Worm (Caenorhabditis elegans) whole organism, L4 larva: ENCODE results near the gene nop-1.

Source experiments
- F10B5.3 ChIP-seq: sonication (generic microtip); optimal IDR thresholded peaks from 2 replicates; lab custom pipeline; 2016; ENCODE audit warnings: mild to moderate bottlenecking, missing genetic modification characterization, missing compliant biosample characterization
- F44E2.7 ChIP-seq: fragments of 200-800 bp; sonication (Bioruptor generic); IDR thresholded peaks from 2 replicates; pipeline ENCODE4 v2.1.2; 2022; ENCODE audit warnings: missing genetic modification characterization, missing compliant biosample characterization
- ceh-20 ChIP-seq: fragments of 200-800 bp; sonication (Bioruptor generic); IDR thresholded peaks from 2 replicates; pipeline ENCODE4 v1.3.6; 2022; ENCODE audit warnings: missing genetic modification reagents, missing genetic modification characterization, missing compliant biosample characterization
- ceh-28 ChIP-seq: fragments of 150-350 bp; optimal IDR thresholded peaks from 2 replicates; lab custom pipeline; 2014; ENCODE audit warnings: missing biosample characterization, missing genetic modification reagents, missing genetic modification characterization
- ceh-44 ChIP-seq: fragments of 200-800 bp; sonication (Bioruptor generic); IDR thresholded peaks from 2 replicates; pipeline ENCODE4 v1.3.6; 2022; ENCODE audit warnings: missing genetic modification reagents, missing genetic modification characterization, missing compliant biosample characterization
- ceh-62 ChIP-seq: sonication (generic microtip); optimal IDR thresholded peaks from 2 replicates; lab custom pipeline; 2017; ENCODE audit warnings: missing biosample characterization, missing genetic modification characterization
- daf-16 ChIP-seq, 3 experiments: sonication (generic microtip); optimal IDR thresholded peaks; 2 replicates each; lab custom pipeline; 2016 to 2017; ENCODE audit warnings: missing genetic modification characterization in 3 of 3, missing genetic modification reagents in 3 of 3, mild to moderate bottlenecking in 2 of 3, missing compliant biosample characterization in 2 of 3, missing biosample characterization in 1 of 3, moderate library complexity in 1 of 3
- daf-8 ChIP-seq: fragments of 200-800 bp; sonication (Bioruptor generic); IDR thresholded peaks from 2 replicates; pipeline ENCODE4 v1.3.6; 2022; ENCODE audit warnings: missing genetic modification characterization, missing compliant biosample characterization
- dmd-6 ChIP-seq: fragments of 200-800 bp; sonication (Bioruptor generic); IDR thresholded peaks from 2 replicates; pipeline ENCODE4 v1.3.6; 2022; ENCODE audit warnings: missing genetic modification reagents, missing genetic modification characterization, missing compliant biosample characterization
- dpl-1 ChIP-seq: fragments of 150-350 bp; optimal IDR thresholded peaks from 2 replicates; lab custom pipeline; 2014; ENCODE audit warnings: missing biosample characterization, missing genetic modification reagents, missing genetic modification characterization
- duxl-1 ChIP-seq: sonication (generic microtip); optimal IDR thresholded peaks from 2 replicates; lab custom pipeline; 2016; ENCODE audit warnings: mild to moderate bottlenecking, missing genetic modification characterization, moderate library complexity, missing compliant biosample characterization; ENCODE audit not compliant: poor library complexity
- dve-1 ChIP-seq: sonication (generic microtip); optimal IDR thresholded peaks from 2 replicates; lab custom pipeline; 2017; ENCODE audit warnings: antibody characterized with exemption, mild to moderate bottlenecking, missing genetic modification characterization, missing compliant biosample characterization; ENCODE audit not compliant: insufficient read depth
- egl-27 ChIP-seq: sonication (generic microtip); optimal IDR thresholded peaks from 3 replicates; lab custom pipeline; 2017; ENCODE audit warnings: missing biosample characterization, missing genetic modification reagents, missing genetic modification characterization
- fkh-10 ChIP-seq: fragments of 150-350 bp; optimal IDR thresholded peaks from 2 replicates; lab custom pipeline; 2014; ENCODE audit warnings: missing biosample characterization, missing genetic modification reagents, missing genetic modification characterization
- hlh-11 ChIP-seq: fragments of 200-800 bp; sonication (Bioruptor generic); optimal IDR thresholded peaks from 2 replicates; lab custom pipeline; 2018; ENCODE audit warnings: mild to moderate bottlenecking, missing genetic modification characterization, missing compliant biosample characterization
- lim-7 ChIP-seq: fragments of 200-800 bp; sonication (Bioruptor generic); IDR thresholded peaks from 2 replicates; pipeline ENCODE4 v1.3.6; 2022; ENCODE audit warnings: missing genetic modification characterization, missing compliant biosample characterization
- lin-1 ChIP-seq: fragments of 200-800 bp; sonication (Bioruptor generic); IDR thresholded peaks from 2 replicates; pipeline ENCODE4 v1.3.6; 2022; ENCODE audit warnings: missing genetic modification reagents, missing genetic modification characterization, missing compliant biosample characterization
- lin-13 ChIP-seq: fragments of 150-350 bp; optimal IDR thresholded peaks from 2 replicates; lab custom pipeline; 2014; ENCODE audit warnings: missing biosample characterization, missing genetic modification reagents, missing genetic modification characterization
- lin-29 ChIP-seq: fragments of 200-800 bp; sonication (Bioruptor generic); IDR thresholded peaks from 2 replicates; pipeline ENCODE4 v1.3.6; 2022; ENCODE audit warnings: missing genetic modification reagents, missing genetic modification characterization, missing compliant biosample characterization
- lir-3 ChIP-seq: sonication (generic microtip); optimal IDR thresholded peaks from 2 replicates; lab custom pipeline; 2016; ENCODE audit warnings: mild to moderate bottlenecking, missing genetic modification characterization, missing compliant biosample characterization
- madf-5 ChIP-seq, 2 experiments: fragments of 200-800 bp; sonication (Bioruptor generic); IDR thresholded peaks; 2 replicates each; pipeline ENCODE4 v1.3.6; 2022; ENCODE audit warnings: missing compliant biosample characterization in 2 of 2, missing genetic modification characterization in 2 of 2
- mep-1 ChIP-seq: fragments of 150-350 bp; sonication (generic microtip); optimal IDR thresholded peaks from 3 replicates; lab custom pipeline; 2014; ENCODE audit warnings: missing biosample characterization, missing genetic modification characterization
- mes-2 ChIP-seq: sonication (generic microtip); optimal IDR thresholded peaks from 2 replicates; lab custom pipeline; 2016; ENCODE audit warnings: missing genotype, mild to moderate bottlenecking, missing genetic modification characterization, missing compliant biosample characterization; ENCODE audit not compliant: poor library complexity, severe bottlenecking
- mxl-2 ChIP-seq: fragments of 200-800 bp; sonication (Bioruptor generic); conservative IDR thresholded peaks from 2 replicates; pipeline ENCODE4 v1.3.6; 2022; ENCODE audit warnings: missing genetic modification reagents, missing genetic modification characterization, missing compliant biosample characterization
- mxl-3 ChIP-seq: fragments of 200-800 bp; sonication (Bioruptor generic); optimal IDR thresholded peaks from 2 replicates; lab custom pipeline; 2018; ENCODE audit warnings: mild to moderate bottlenecking, missing genetic modification characterization, missing compliant biosample characterization
- nhr-10 ChIP-seq: fragments of 150-350 bp; optimal IDR thresholded peaks from 2 replicates; lab custom pipeline; 2014; ENCODE audit warnings: missing biosample characterization, missing genetic modification characterization
- nhr-11 ChIP-seq: fragments of 150-350 bp; optimal IDR thresholded peaks from 2 replicates; lab custom pipeline; 2014; ENCODE audit warnings: missing biosample characterization, missing genetic modification characterization
- nhr-237 ChIP-seq: sonication (generic microtip); optimal IDR thresholded peaks from 2 replicates; lab custom pipeline; 2017; ENCODE audit warnings: missing biosample characterization, missing genetic modification characterization
- nhr-28 ChIP-seq: fragments of 150-350 bp; optimal IDR thresholded peaks from 2 replicates; lab custom pipeline; 2014; ENCODE audit warnings: missing biosample characterization, missing genetic modification characterization
- nhr-42 ChIP-seq: fragments of 200-800 bp; sonication (Bioruptor generic); IDR thresholded peaks from 2 replicates; pipeline ENCODE4 v1.3.6; 2022; ENCODE audit warnings: missing genetic modification characterization, missing compliant biosample characterization
- nhr-6 ChIP-seq: fragments of 150-350 bp; optimal IDR thresholded peaks from 2 replicates; lab custom pipeline; 2014; ENCODE audit warnings: missing biosample characterization, missing genetic modification characterization
- rbr-2 ChIP-seq: sonication (generic microtip); optimal IDR thresholded peaks from 2 replicates; lab custom pipeline; 2016; ENCODE audit warnings: missing genotype, missing genetic modification characterization, missing compliant biosample characterization
- skn-1 ChIP-seq: fragments of 150-350 bp; optimal IDR thresholded peaks from 2 replicates; lab custom pipeline; 2014; ENCODE audit warnings: missing biosample characterization, missing genetic modification characterization
- snpc-1.2 ChIP-seq: fragments of 200-800 bp; sonication (Bioruptor generic); IDR thresholded peaks from 2 replicates; pipeline ENCODE4 v1.3.6; 2022; ENCODE audit warnings: missing genetic modification reagents, missing genetic modification characterization, missing compliant biosample characterization
- snpc-4 ChIP-seq: fragments of 150-350 bp; optimal IDR thresholded peaks from 2 replicates; lab custom pipeline; 2014; ENCODE audit warnings: missing biosample characterization, missing genetic modification characterization
- unc-62 ChIP-seq, 3 experiments: fragments of 150-350 bp in 1 of 3; sonication (generic microtip); optimal IDR thresholded peaks in 2 of 3; peaks in 1 of 3; 1 replicate in 1 of 3; 2 replicates in 2 of 3; lab custom pipeline; 2014 to 2017; ENCODE audit warnings: missing biosample characterization in 3 of 3, missing genetic modification characterization in 3 of 3, missing genetic modification reagents in 3 of 3, missing genotype in 1 of 3
- zfp-3 ChIP-seq: fragments of 200-800 bp; sonication (Bioruptor generic); conservative IDR thresholded peaks from 2 replicates; pipeline ENCODE4 v1.3.6; 2022; ENCODE audit warnings: missing genetic modification reagents, missing genetic modification characterization, missing compliant biosample characterization
- ztf-7 ChIP-seq: fragments of 150-350 bp; optimal IDR thresholded peaks from 2 replicates; lab custom pipeline; 2014; ENCODE audit warnings: missing biosample characterization, missing genetic modification characterization

Gene nop-1

DNA sequence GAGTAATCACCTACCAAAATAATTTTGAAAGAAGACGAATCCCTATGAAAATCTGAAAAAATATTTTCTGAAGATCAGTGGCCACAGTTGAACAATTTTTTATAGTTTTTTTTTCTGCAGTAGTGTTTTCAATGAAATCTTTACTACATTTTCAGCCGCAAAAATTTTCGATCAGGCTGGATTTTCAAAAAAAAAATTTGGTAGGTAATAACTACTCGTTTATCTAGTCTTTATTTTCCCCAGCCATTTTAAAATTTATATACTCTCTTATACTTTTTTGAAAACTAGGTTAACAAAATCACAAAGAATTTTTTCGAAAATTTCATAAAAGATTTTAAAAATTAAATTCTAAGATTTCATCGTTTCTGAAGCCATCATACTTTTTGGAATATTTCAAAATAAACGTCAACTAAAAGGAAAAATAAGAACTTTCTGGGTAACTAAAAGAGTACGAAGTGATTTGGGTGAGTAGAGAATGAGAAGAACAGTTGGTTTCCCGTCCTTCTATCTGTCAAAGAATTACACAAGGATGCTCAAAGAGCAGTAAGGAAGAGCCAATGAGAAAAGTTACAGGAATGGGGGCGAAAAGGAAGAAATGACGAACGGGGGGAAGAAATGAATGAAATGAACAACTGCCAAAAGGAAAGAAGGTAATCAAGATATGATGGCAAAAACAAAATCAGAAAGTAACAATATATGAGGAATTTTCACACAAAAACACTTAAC, 16.6 kb downstream of the nop-1 start, which contains the start of gene mlp-1:
Gene mlp-1, minus strand, starts transcription at position 51 of the 726 bp plus-strand sequence.
- no peak for TF ChIP-seq snpc-1.2 (GFP tag; lab: Robert Waterston, UW)

DNA sequence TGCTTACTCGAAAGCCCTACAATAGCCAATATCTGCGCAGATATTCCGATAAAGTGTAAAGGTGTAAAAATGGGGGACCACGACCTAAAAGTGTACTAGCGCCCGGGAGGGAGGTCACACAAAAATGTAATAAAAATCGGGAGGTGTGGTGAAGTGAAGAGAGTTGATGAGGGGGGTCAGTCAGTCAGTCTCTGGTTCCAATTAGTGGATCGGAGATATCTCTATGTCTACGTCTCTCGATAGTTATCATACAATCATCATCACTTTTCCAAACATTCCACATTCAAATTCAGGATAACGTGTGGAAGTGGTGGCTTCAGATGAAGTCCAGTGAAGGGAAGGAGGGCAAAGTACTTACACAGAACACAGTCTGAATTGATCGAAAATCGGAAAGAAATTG, 17.5 kb downstream of the nop-1 start:
- TF ChIP-seq lim-7 (GFP tag; lab: Robert Waterston, UW), result no peak
- TF ChIP-seq lin-1, result no peak
- TF ChIP-seq ceh-28 (tag; lab: Kevin White, UChicago), result no peak
- no peak for TF ChIP-seq zfp-3

DNA sequence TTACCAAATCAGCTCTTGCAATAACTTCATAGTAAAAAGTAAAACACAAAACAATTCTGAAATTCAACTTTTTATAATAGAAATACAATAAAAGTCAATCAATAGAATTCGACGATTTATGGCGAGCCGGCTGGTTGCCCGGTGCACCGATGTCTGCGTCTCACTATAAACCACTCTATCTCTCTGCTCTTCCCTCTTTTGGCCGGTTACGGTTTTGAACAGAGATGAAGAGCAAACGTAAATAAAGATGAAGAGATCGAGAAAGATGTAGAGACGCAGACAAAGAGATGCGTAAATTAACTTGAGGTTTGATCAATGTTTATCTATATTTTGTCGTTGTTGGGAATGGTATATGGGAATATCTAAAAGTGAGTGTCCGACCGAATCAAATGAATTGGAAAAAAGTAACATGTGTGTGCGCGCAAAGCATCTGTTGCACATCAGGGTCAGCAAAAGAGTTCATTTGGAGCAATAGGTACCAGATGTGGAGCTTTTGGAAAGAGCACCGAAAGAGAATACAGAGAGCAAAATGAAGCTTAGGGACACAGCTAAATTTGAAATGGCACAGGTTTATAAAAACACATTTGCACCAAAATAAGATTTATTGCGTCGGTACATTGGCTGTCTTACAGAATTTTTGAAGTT, 21.9 kb downstream of the nop-1 start:
- TF ChIP-seq daf-16 (GFP tag; optimal IDR thresholded peaks at IDR 0.05; lab: Kevin White, UChicago), result no peak
- peak; percentile 64 for TF ChIP-seq daf-16 (tag; optimal IDR thresholded peaks at IDR 0.05; lab: Kevin White, UChicago)
- TF ChIP-seq daf-8 (GFP tag; lab: Robert Waterston, UW), result no peak
- TF ChIP-seq ztf-7 (tag; lab: Kevin White, UChicago), result no peak
- TF ChIP-seq nhr-10 (tag; lab: Kevin White, UChicago), result no peak
- TF ChIP-seq ceh-62 (tag; lab: Kevin White, UChicago), result no peak
- peak; percentile 32 for TF ChIP-seq hlh-11
- peak; percentile 37 for TF ChIP-seq nhr-6
- no peak for TF ChIP-seq nhr-42 (GFP tag; lab: Robert Waterston, UW)
- TF ChIP-seq F10B5.3 (tag; lab: Kevin White, UChicago), result no peak
- TF ChIP-seq ceh-20, result no peak
- TF ChIP-seq ceh-44 (GFP tag; lab: Robert Waterston, UW), result no peak
- no peak for TF ChIP-seq fkh-10 (GFP tag; lab: Kevin White, UChicago)
- no peak for TF ChIP-seq nhr-11
- TF ChIP-seq ceh-28 (tag; lab: Kevin White, UChicago), result no peak
- TF ChIP-seq mes-2, result peak; percentile 36
- TF ChIP-seq rbr-2 (tag; lab: Kevin White, UChicago), result no peak
- TF ChIP-seq nhr-237 (tag; lab: Kevin White, UChicago), result no peak
- TF ChIP-seq snpc-4, result no peak
- TF ChIP-seq dpl-1 (GFP tag; lab: Kevin White, UChicago), result no peak
- no peak for TF ChIP-seq lin-13 (GFP tag; lab: Kevin White, UChicago)
- TF ChIP-seq madf-5 (GFP tag; IDR thresholded peaks at IDR 0.05; lab: Robert Waterston, UW), result no peak
- no peak for TF ChIP-seq egl-27 (tag; lab: Kevin White, UChicago)
- TF ChIP-seq unc-62 (GFP tag; optimal IDR thresholded peaks at IDR 0.05 in 1 of 2; lab: Kevin White, UChicago), result peak in 1 of 2 experiments; percentile 58
- TF ChIP-seq unc-62 (tag; optimal IDR thresholded peaks at IDR 0.05; lab: Kevin White, UChicago), result no peak
- no peak for TF ChIP-seq duxl-1 (tag; lab: Kevin White, UChicago)
- no peak for TF ChIP-seq lim-7 (GFP tag; lab: Robert Waterston, UW)
- no peak for TF ChIP-seq mep-1
- peak; percentile 55 for TF ChIP-seq dve-1 (tag; lab: Kevin White, UChicago)
- TF ChIP-seq nhr-28 (tag; lab: Kevin White, UChicago), result peak; percentile 12
- no peak for TF ChIP-seq mxl-2
- no peak for TF ChIP-seq F44E2.7
- no peak for TF ChIP-seq mxl-3 (GFP tag; lab: Kevin White, UChicago)
- no peak for TF ChIP-seq skn-1 (tag; lab: Kevin White, UChicago)
- no peak for TF ChIP-seq dmd-6 (GFP tag; lab: Robert Waterston, UW)
- no peak for TF ChIP-seq lin-29 (GFP tag; lab: Robert Waterston, UW)
- TF ChIP-seq lir-3 (tag; lab: Kevin White, UChicago), result no peak
- TF ChIP-seq, all 104 proteins: peak for 7
